Worm (Caenorhabditis elegans) whole organism, L4/young adult: ENCODE results near the gene K10H10.9.

Source experiments
- dao-5 ChIP-seq: sonication (generic microtip); optimal IDR thresholded peaks from 2 replicates; lab custom pipeline; 2016; ENCODE audit warnings: missing genotype, missing genetic modification characterization, moderate library complexity, missing compliant biosample characterization
- him-1 ChIP-seq: sonication (generic microtip); optimal IDR thresholded peaks from 2 replicates; lab custom pipeline; 2016; ENCODE audit warnings: missing genotype, missing genetic modification reagents, missing genetic modification characterization, missing compliant biosample characterization

- no peak for TF ChIP-seq dao-5 (tag; lab: Kevin White, UChicago)
- no peak for TF ChIP-seq him-1 (tag; lab: Kevin White, UChicago)
Measured at ce11 chrII:14537728-14538127, 22.8 kb upstream of the K10H10.9 start, which contains the start of the genes clec-147 and C04H5.7.
